Fruit fly (Drosophila melanogaster) whole organism, embryonic: ENCODE data around the gene Ddc.

Experiments used
- ATbp ChIP-seq: fragments of 200-800 bp; sonication (Bioruptor generic); optimal IDR thresholded peaks from 2 replicates; lab custom pipeline; 2017; ENCODE audit warnings: missing biosample characterization, mild to moderate bottlenecking, missing genetic modification characterization, missing genetic modification reagents
- Atf3 ChIP-seq: fragments of 200-800 bp; sonication (Bioruptor generic); optimal IDR thresholded peaks from 3 replicates; lab custom pipeline; 2016; ENCODE audit warnings: missing biosample characterization, missing genetic modification characterization
- BtbVII ChIP-seq: fragments of 200-800 bp; sonication (Bioruptor generic); optimal IDR thresholded peaks from 3 replicates; lab custom pipeline; 2017; ENCODE audit warnings: missing biosample characterization, mild to moderate bottlenecking, missing genetic modification characterization
- CG10267 ChIP-seq: fragments of 200-800 bp; sonication (Bioruptor generic); optimal IDR thresholded peaks from 2 replicates; lab custom pipeline; 2018; ENCODE audit warnings: missing biosample characterization, mild to moderate bottlenecking, missing genetic modification characterization, moderate library complexity
- CG11723 ChIP-seq: fragments of 200-800 bp; sonication (Bioruptor generic); optimal IDR thresholded peaks from 2 replicates; lab custom pipeline; 2017; ENCODE audit warnings: missing biosample characterization, mild to moderate bottlenecking, missing genetic modification characterization
- CG13296 ChIP-seq: fragments of 200-800 bp; sonication (Bioruptor generic); optimal IDR thresholded peaks from 3 replicates; lab custom pipeline; 2018; ENCODE audit warnings: missing biosample characterization, mild to moderate bottlenecking, missing genetic modification characterization
- CG13775 ChIP-seq: fragments of 200-800 bp; sonication (Bioruptor generic); optimal IDR thresholded peaks from 3 replicates; lab custom pipeline; 2017; ENCODE audit warnings: missing biosample characterization, mild to moderate bottlenecking, missing genetic modification characterization
- CG15269 ChIP-seq: fragments of 200-800 bp; sonication (Bioruptor generic); optimal IDR thresholded peaks from 2 replicates; lab custom pipeline; 2018; ENCODE audit warnings: missing biosample characterization, mild to moderate bottlenecking, missing genetic modification characterization, moderate library complexity
- CG1602 ChIP-seq: fragments of 200-800 bp; sonication (Bioruptor generic); optimal IDR thresholded peaks from 3 replicates; lab custom pipeline; 2016; ENCODE audit warnings: missing biosample characterization, missing genetic modification characterization
- CG1603 ChIP-seq: fragments of 200-800 bp; sonication (Bioruptor generic); optimal IDR thresholded peaks from 2 replicates; lab custom pipeline; 2019; ENCODE audit warnings: missing biosample characterization, mild to moderate bottlenecking, missing genetic modification characterization, moderate library complexity
- CG17829 ChIP-seq: fragments of 200-800 bp; optimal IDR thresholded peaks from 2 replicates; lab custom pipeline; 2019; ENCODE audit warnings: missing biosample characterization, mild to moderate bottlenecking, missing genetic modification characterization, moderate library complexity
- CG33213 ChIP-seq: fragments of 200-800 bp; sonication (Bioruptor generic); optimal IDR thresholded peaks from 3 replicates; lab custom pipeline; 2016; ENCODE audit warnings: missing biosample characterization, missing genetic modification characterization
- CG33557 ChIP-seq: fragments of 200-800 bp; sonication (Bioruptor generic); optimal IDR thresholded peaks from 2 replicates; lab custom pipeline; 2019; ENCODE audit warnings: missing biosample characterization, mild to moderate bottlenecking, missing genetic modification characterization, moderate library complexity
- CG4360 ChIP-seq: fragments of 200-800 bp; sonication (Bioruptor generic); IDR thresholded peaks from 2 replicates; pipeline ENCODE4 v1.3.6; 2022; ENCODE audit warnings: missing biosample characterization, missing genetic modification characterization
- CG7372 ChIP-seq: fragments of 200-800 bp; sonication (Bioruptor generic); IDR thresholded peaks from 2 replicates; pipeline ENCODE4 v1.3.6; 2022; ENCODE audit warnings: missing biosample characterization, missing genetic modification characterization
- CG7839 ChIP-seq: fragments of 200-800 bp; sonication (Bioruptor generic); optimal IDR thresholded peaks from 3 replicates; lab custom pipeline; 2018; ENCODE audit warnings: missing biosample characterization, mild to moderate bottlenecking, missing genetic modification characterization, moderate library complexity
- CG7987 ChIP-seq: fragments of 200-800 bp; sonication (Bioruptor generic); optimal IDR thresholded peaks from 2 replicates; lab custom pipeline; 2018; ENCODE audit warnings: missing biosample characterization, mild to moderate bottlenecking, missing genetic modification characterization, moderate library complexity
- CG9932 ChIP-seq: fragments of 200-800 bp; sonication (Bioruptor generic); IDR thresholded peaks from 2 replicates; pipeline ENCODE4 v1.3.6; 2022; ENCODE audit warnings: missing biosample characterization, missing genetic modification characterization
- CHES-1-like ChIP-seq: fragments of 200-800 bp; sonication (Bioruptor generic); optimal IDR thresholded peaks from 2 replicates; lab custom pipeline; 2016; ENCODE audit warnings: missing biosample characterization, missing genetic modification characterization
- E2f2 ChIP-seq: fragments of 200-800 bp; sonication (Bioruptor generic); IDR thresholded peaks from 2 replicates; pipeline ENCODE4 v1.3.6; 2022; ENCODE audit warnings: missing biosample characterization, missing genetic modification characterization
- Eip74EF ChIP-seq, 2 experiments: fragments of 200-800 bp in 1 of 2; fragments of >200 bp in 1 of 2; sonication (Bioruptor generic) in 1 of 2; optimal IDR thresholded peaks; 2 replicates each; lab custom pipeline; 2017 to 2019; ENCODE audit warnings: missing biosample characterization in 2 of 2, missing genetic modification characterization in 2 of 2, mild to moderate bottlenecking in 1 of 2, moderate library complexity in 1 of 2
- Elba2 ChIP-seq: fragments of 200-800 bp; sonication (Bioruptor generic); optimal IDR thresholded peaks from 3 replicates; lab custom pipeline; 2016; ENCODE audit warnings: missing biosample characterization, missing genetic modification characterization
- HLH54F ChIP-seq: fragments of 200-800 bp; sonication (Bioruptor generic); optimal IDR thresholded peaks from 3 replicates; lab custom pipeline; 2016; ENCODE audit warnings: missing biosample characterization, missing genetic modification characterization
- Med ChIP-seq: fragments of 200-800 bp; sonication (Bioruptor generic); peaks from one replicate; lab custom pipeline; 2016; ENCODE audit warnings: missing biosample characterization, missing genetic modification characterization, mild to moderate bottlenecking, inconsistent platforms, moderate library complexity
- NfI ChIP-seq: fragments of 200-800 bp; sonication (Bioruptor generic); optimal IDR thresholded peaks from 3 replicates; lab custom pipeline; 2018; ENCODE audit warnings: missing biosample characterization, mild to moderate bottlenecking, missing genetic modification characterization, moderate library complexity
- Side ChIP-seq: fragments of 200-800 bp; sonication (Bioruptor generic); optimal IDR thresholded peaks from 2 replicates; lab custom pipeline; 2016; ENCODE audit warnings: missing biosample characterization, missing genetic modification characterization
- ara ChIP-seq: fragments of 200-800 bp; sonication (Bioruptor generic); IDR thresholded peaks from 2 replicates; pipeline ENCODE4 v1.3.6; 2022; ENCODE audit warnings: missing biosample characterization, missing genetic modification characterization
- az2 ChIP-seq: fragments of 200-800 bp; sonication (Bioruptor generic); optimal IDR thresholded peaks from 3 replicates; lab custom pipeline; 2016; ENCODE audit warnings: missing biosample characterization, missing genetic modification characterization
- bbx ChIP-seq: fragments of 200-800 bp; sonication (Bioruptor generic); IDR thresholded peaks from 2 replicates; pipeline ENCODE4 v1.3.6; 2022; ENCODE audit warnings: missing biosample characterization, missing genetic modification characterization; ENCODE audit not compliant: partially characterized antibody
- croc ChIP-seq: fragments of 200-800 bp; sonication (Bioruptor generic); conservative IDR thresholded peaks from 3 replicates; pipeline ENCODE4 v1.3.6; 2022; ENCODE audit warnings: missing biosample characterization, missing genetic modification characterization
- exex ChIP-seq: fragments of 200-800 bp; sonication (Bioruptor generic); optimal IDR thresholded peaks from 4 replicates; lab custom pipeline; 2018; ENCODE audit warnings: missing biosample characterization, mild to moderate bottlenecking, missing genetic modification characterization, moderate library complexity
- gcm ChIP-seq: fragments of 200-800 bp; sonication (Bioruptor generic); optimal IDR thresholded peaks from 2 replicates; lab custom pipeline; 2019; ENCODE audit warnings: missing biosample characterization, mild to moderate bottlenecking, missing genetic modification characterization, moderate library complexity
- gem ChIP-seq: fragments of 200-800 bp; sonication (Bioruptor generic); optimal IDR thresholded peaks from 2 replicates; lab custom pipeline; 2019; ENCODE audit warnings: missing biosample characterization, mild to moderate bottlenecking, missing genetic modification characterization, moderate library complexity
- ind ChIP-seq: fragments of 200-800 bp; sonication (Bioruptor generic); optimal IDR thresholded peaks from 3 replicates; lab custom pipeline; 2016; ENCODE audit warnings: missing biosample characterization, missing genetic modification characterization
- kah ChIP-seq: fragments of 200-800 bp; sonication (Bioruptor generic); optimal IDR thresholded peaks from 2 replicates; lab custom pipeline; 2018; ENCODE audit warnings: missing biosample characterization, mild to moderate bottlenecking, missing genetic modification characterization
- lola ChIP-seq, 3 experiments: fragments of >200 bp in 2 of 3; fragments of 200-800 bp in 1 of 3; sonication (Bioruptor generic) in 1 of 3; optimal IDR thresholded peaks; 2 replicates each; lab custom pipeline; 2017 to 2019; ENCODE audit warnings: missing biosample characterization in 3 of 3, missing genetic modification characterization in 3 of 3, mild to moderate bottlenecking in 1 of 3, moderate library complexity in 1 of 3
- mam ChIP-seq: fragments of 200-800 bp; sonication (Bioruptor generic); optimal IDR thresholded peaks from 3 replicates; lab custom pipeline; 2016; ENCODE audit warnings: missing biosample characterization, missing genetic modification characterization
- otp ChIP-seq: fragments of 200-800 bp; sonication (Bioruptor generic); IDR thresholded peaks from 3 replicates; pipeline ENCODE4, ENCODE4 v1.3.6; 2022; ENCODE audit warnings: missing biosample characterization, missing genetic modification characterization
- pho ChIP-seq: fragments of 200-800 bp; sonication (Bioruptor generic); optimal IDR thresholded peaks from 2 replicates; lab custom pipeline; 2016; ENCODE audit warnings: missing biosample characterization, missing genetic modification characterization
- phol ChIP-seq: fragments of 200-800 bp; sonication (Bioruptor generic); optimal IDR thresholded peaks from 3 replicates; lab custom pipeline; 2018; ENCODE audit warnings: missing biosample characterization, mild to moderate bottlenecking, missing genetic modification characterization, moderate library complexity
- rib ChIP-seq: fragments of 200-800 bp; sonication (Bioruptor generic); IDR thresholded peaks from 2 replicates; pipeline ENCODE4 v1.3.6; 2022; ENCODE audit warnings: missing biosample characterization, missing genetic modification characterization
- shn ChIP-seq: fragments of 200-800 bp; sonication (Bioruptor generic); optimal IDR thresholded peaks from 3 replicates; lab custom pipeline; 2016; ENCODE audit warnings: missing biosample characterization, missing genetic modification characterization
- so ChIP-seq: fragments of 200-800 bp; sonication (Bioruptor generic); IDR thresholded peaks from 3 replicates; pipeline ENCODE4 v1.3.6; 2022; ENCODE audit warnings: missing biosample characterization, missing genetic modification characterization
- sr ChIP-seq: fragments of 200-800 bp; sonication (Bioruptor generic); IDR thresholded peaks from 3 replicates; pipeline ENCODE4 v1.3.6; 2022; ENCODE audit warnings: missing biosample characterization, missing genetic modification characterization
- tio ChIP-seq: fragments of 200-800 bp; sonication (Bioruptor generic); optimal IDR thresholded peaks from 2 replicates; lab custom pipeline; 2017; ENCODE audit warnings: missing biosample characterization, missing genetic modification characterization, inconsistent platforms
- tll ChIP-seq, 2 experiments: fragments of 200-800 bp in 1 of 2; fragments of >200 bp in 1 of 2; sonication (Bioruptor generic) in 1 of 2; optimal IDR thresholded peaks; 2 replicates each; lab custom pipeline; 2017 to 2019; ENCODE audit warnings: missing biosample characterization in 2 of 2, missing genetic modification characterization in 2 of 2, mild to moderate bottlenecking in 1 of 2, moderate library complexity in 1 of 2
- trem ChIP-seq: fragments of 200-800 bp; optimal IDR thresholded peaks from 3 replicates; lab custom pipeline; 2019; ENCODE audit warnings: missing biosample characterization, mild to moderate bottlenecking, missing genetic modification characterization, moderate library complexity
- wek ChIP-seq: fragments of 200-800 bp; sonication (Bioruptor generic); optimal IDR thresholded peaks from 3 replicates; lab custom pipeline; 2018; ENCODE audit warnings: missing biosample characterization, mild to moderate bottlenecking, missing genetic modification characterization, moderate library complexity

Gene Ddc

dm6 chr2L:19158679-19159551, 38.8 kb upstream of the Ddc start (continued):
- TF ChIP-seq E2f2 (GFP tag; lab: Robert Waterston, UW) (no peak; the same call in 1 of the 2 replicates), sr (GFP tag; lab: Robert Waterston, UW) (no peak), CG1603 (no peak), CG13296 (GFP tag; lab: Kevin White, UChicago) (peak; percentile 2), gcm (GFP tag; lab: Kevin White, UChicago) (no peak), Elba2 (no peak), CG13775 (peak; percentile 27), wek (GFP tag; lab: Kevin White, UChicago) (peak; percentile 16), gem (tag; lab: Kevin White, UChicago) (peak; percentile 56), NfI (GFP tag; lab: Kevin White, UChicago) (peak; percentile 39), CG1602 (GFP tag; lab: Kevin White, UChicago) (peak; percentile 25), Atf3 (GFP tag; lab: Kevin White, UChicago) (no peak), CG11723 (GFP tag; lab: Kevin White, UChicago) (peak; percentile 47), CG4360 (GFP tag; lab: Robert Waterston, UW) (peak; percentile 69), so (0 out of 3 replicates have a peak, but pooled peaks have one; percentile 53), phol (tag; lab: Kevin White, UChicago) (peak; percentile 37), CG17829 (no peak), shn (GFP tag; lab: Kevin White, UChicago) (peak; percentile 27), bbx (GFP tag; lab: Robert Waterston, UW) (no peak), exex (no peak), ind (GFP tag; lab: Kevin White, UChicago) (peak; percentile 58), az2 (GFP tag; lab: Kevin White, UChicago) (peak; percentile 32), tll (GFP tag; optimal IDR thresholded peaks at IDR 0.05; lab: Kevin White, UChicago) (no peak), HLH54F (GFP tag; lab: Kevin White, UChicago) (peak; percentile 36), CG9932 (GFP tag; lab: Robert Waterston, UW) (peak; percentile 39; the same call in 1 of the 2 replicates), CG10267 (tag; lab: Kevin White, UChicago) (peak; percentile 11), ara (GFP tag; lab: Robert Waterston, UW) (peak; percentile 55; the same call in 1 of the 2 replicates), CG33557 (GFP tag; lab: Kevin White, UChicago) (peak; percentile 46), trem (tag; lab: Kevin White, UChicago) (no peak), CG7987 (no peak), CG15269 (tag; lab: Kevin White, UChicago) (peak; percentile 26), CG7839 (tag; lab: Kevin White, UChicago) (peak; percentile 34), rib (no peak), CG7372 (GFP tag; lab: Robert Waterston, UW) (0 out of 2 replicates have a peak, but pooled peaks have one; percentile 36), BtbVII (GFP tag; lab: Kevin White, UChicago) (peak; percentile 39), CHES-1-like (peak; percentile 13), mam (GFP tag; lab: Kevin White, UChicago) (peak; percentile 48), Side (peak; percentile 36), pho (GFP tag; lab: Kevin White, UChicago) (peak; percentile 0), croc (GFP tag; lab: Robert Waterston, UW) (peak; percentile 45; the same call in 1 of the 3 replicates), otp (no peak), Eip74EF (GFP tag; optimal IDR thresholded peaks at IDR 0.05; lab: Kevin White, UChicago) (no peak), Med (GFP tag; lab: Kevin White, UChicago) (no peak), kah (GFP tag; lab: Kevin White, UChicago) (no peak), ATbp (peak; percentile 14), tio (peak; percentile 48), lola (GFP tag; optimal IDR thresholded peaks at IDR 0.05; lab: Kevin White, UChicago) (peak in 1 of 3 experiments; percentile 27), CG33213 (GFP tag; lab: Kevin White, UChicago) (no peak)
